Fruit fly (Drosophila melanogaster) whole organism, embryonic: ENCODE measurements around the gene CG10702.
A peak's percentile ranks its signal among the peaks of the same experiment; 100 is the strongest.

ENCODE experiments used
- Asciz ChIP-seq: fragments of 200-800 bp; sonication (Bioruptor generic); optimal IDR thresholded peaks from 2 replicates; lab custom pipeline; 2017; ENCODE audit warnings: missing biosample characterization, mild to moderate bottlenecking, missing genetic modification characterization, missing genetic modification reagents
- B-H2 ChIP-seq: fragments of 200-800 bp; sonication (Bioruptor generic); optimal IDR thresholded peaks from 2 replicates; lab custom pipeline; 2018; ENCODE audit warnings: missing biosample characterization, mild to moderate bottlenecking, missing genetic modification characterization
- CG10274 ChIP-seq: fragments of 200-800 bp; sonication (Bioruptor generic); optimal IDR thresholded peaks from 3 replicates; lab custom pipeline; 2017; ENCODE audit warnings: missing biosample characterization, mild to moderate bottlenecking, missing genetic modification characterization
- CG10979 ChIP-seq: fragments of 200-800 bp; sonication (Bioruptor generic); optimal IDR thresholded peaks from 2 replicates; lab custom pipeline; 2018; ENCODE audit warnings: missing biosample characterization, mild to moderate bottlenecking, missing genetic modification characterization, moderate library complexity
- CG11247 ChIP-seq: fragments of 200-800 bp; sonication (Bioruptor generic); IDR thresholded peaks from 2 replicates; pipeline ENCODE4 v1.3.6; 2022; ENCODE audit warnings: missing biosample characterization, missing genetic modification characterization
- CG12942 ChIP-seq: fragments of 200-800 bp; sonication (Bioruptor generic); optimal IDR thresholded peaks from 3 replicates; lab custom pipeline; 2016; ENCODE audit warnings: missing biosample characterization, missing genetic modification characterization
- CG2116 ChIP-seq: fragments of 200-800 bp; sonication (Bioruptor generic); optimal IDR thresholded peaks from 3 replicates; lab custom pipeline; 2018; ENCODE audit warnings: missing biosample characterization, mild to moderate bottlenecking, missing genetic modification characterization
- CG2712 ChIP-seq: fragments of 200-800 bp; optimal IDR thresholded peaks from 3 replicates; lab custom pipeline; 2019; ENCODE audit warnings: missing biosample characterization, mild to moderate bottlenecking, missing genetic modification characterization, moderate library complexity
- CG30020 ChIP-seq: fragments of 200-800 bp; optimal IDR thresholded peaks from 2 replicates; lab custom pipeline; 2019; ENCODE audit warnings: missing biosample characterization, mild to moderate bottlenecking, missing genetic modification characterization, moderate library complexity
- CG30431 ChIP-seq: fragments of 200-800 bp; sonication (Bioruptor generic); optimal IDR thresholded peaks from 2 replicates; lab custom pipeline; 2017; ENCODE audit warnings: missing biosample characterization, missing genetic modification characterization
- CG32532 ChIP-seq: fragments of 200-800 bp; sonication (Bioruptor generic); IDR thresholded peaks from 2 replicates; pipeline ENCODE4 v1.3.6; 2022; ENCODE audit warnings: missing biosample characterization, missing genetic modification characterization
- CG6175 ChIP-seq: fragments of 200-800 bp; sonication (Bioruptor generic); IDR thresholded peaks from 3 replicates; pipeline ENCODE4 v1.3.6; 2022; ENCODE audit warnings: missing biosample characterization, missing genetic modification characterization
- CG6272 ChIP-seq: fragments of 200-800 bp; sonication (Bioruptor generic); IDR thresholded peaks from 2 replicates; pipeline ENCODE4 v1.3.6; 2022; ENCODE audit warnings: missing biosample characterization, missing genetic modification characterization
- CG7928 ChIP-seq: fragments of 200-800 bp; sonication (Bioruptor generic); optimal IDR thresholded peaks from 2 replicates; lab custom pipeline; 2017; ENCODE audit warnings: missing biosample characterization, mild to moderate bottlenecking, missing genetic modification characterization
- CG9797 ChIP-seq: fragments of 200-800 bp; sonication (Bioruptor generic); optimal IDR thresholded peaks from 3 replicates; lab custom pipeline; 2018; ENCODE audit warnings: missing biosample characterization, mild to moderate bottlenecking, missing genetic modification characterization
- Dip2 ChIP-seq: fragments of 200-800 bp; sonication (Bioruptor generic); IDR thresholded peaks from 2 replicates; pipeline ENCODE4 v1.3.6; 2022; ENCODE audit warnings: missing biosample characterization, missing genetic modification characterization
- Dll ChIP-seq: fragments of 200-800 bp; sonication (Bioruptor generic); IDR thresholded peaks from 4 replicates; pipeline ENCODE4 v1.3.6; 2022; ENCODE audit warnings: missing biosample characterization, missing genetic modification characterization; ENCODE audit not compliant: partially characterized antibody
- E2f1 ChIP-seq: fragments of 200-800 bp; sonication (Bioruptor generic); IDR thresholded peaks from 2 replicates; pipeline ENCODE4 v1.3.6; 2022; ENCODE audit warnings: missing biosample characterization, missing genetic modification characterization
- Eip74EF ChIP-seq, 2 experiments: fragments of 200-800 bp in 1 of 2; fragments of >200 bp in 1 of 2; sonication (Bioruptor generic) in 1 of 2; optimal IDR thresholded peaks; 2 replicates each; lab custom pipeline; 2017 to 2019; ENCODE audit warnings: missing biosample characterization in 2 of 2, missing genetic modification characterization in 2 of 2, mild to moderate bottlenecking in 1 of 2, moderate library complexity in 1 of 2
- Fer3 ChIP-seq: fragments of 200-800 bp; sonication (Bioruptor generic); optimal IDR thresholded peaks from 2 replicates; lab custom pipeline; 2018; ENCODE audit warnings: missing biosample characterization, mild to moderate bottlenecking, missing genetic modification characterization, moderate library complexity
- HLH3B ChIP-seq: fragments of 200-800 bp; sonication (Bioruptor generic); IDR thresholded peaks from 2 replicates; pipeline ENCODE4 v1.3.6; 2022; ENCODE audit warnings: missing biosample characterization, missing genetic modification characterization
- HLH54F ChIP-seq: fragments of 200-800 bp; sonication (Bioruptor generic); optimal IDR thresholded peaks from 3 replicates; lab custom pipeline; 2016; ENCODE audit warnings: missing biosample characterization, missing genetic modification characterization
- Hr39 ChIP-seq: fragments of >200 bp; optimal IDR thresholded peaks from 2 replicates; lab custom pipeline; 2017
- Max ChIP-seq: fragments of 200-800 bp; sonication (Bioruptor generic); optimal IDR thresholded peaks from 2 replicates; lab custom pipeline; 2016; ENCODE audit warnings: missing biosample characterization, mild to moderate bottlenecking, missing genetic modification characterization
- Mes4 ChIP-seq: fragments of 200-800 bp; sonication (Bioruptor generic); optimal IDR thresholded peaks from 2 replicates; lab custom pipeline; 2016; ENCODE audit warnings: missing biosample characterization, missing genetic modification characterization
- Neu2 ChIP-seq: fragments of 200-800 bp; sonication (Bioruptor generic); optimal IDR thresholded peaks from 3 replicates; lab custom pipeline; 2016; ENCODE audit warnings: missing biosample characterization, missing genetic modification characterization, borderline replicate concordance
- Sin3A ChIP-seq: fragments of >200 bp; optimal IDR thresholded peaks from 2 replicates; lab custom pipeline; 2018
- Sox100B ChIP-seq: fragments of 200-800 bp; sonication (Bioruptor generic); optimal IDR thresholded peaks from 3 replicates; lab custom pipeline; 2018; ENCODE audit warnings: missing biosample characterization, mild to moderate bottlenecking, missing genetic modification characterization
- abd-A ChIP-seq: fragments of 200-800 bp; sonication (Bioruptor generic); optimal IDR thresholded peaks from 3 replicates; lab custom pipeline; 2019; ENCODE audit warnings: missing biosample characterization, mild to moderate bottlenecking, missing genetic modification characterization, moderate library complexity
- aop ChIP-seq: fragments of 200-800 bp; sonication (Bioruptor generic); IDR thresholded peaks from 2 replicates; pipeline ENCODE4 v1.3.6; 2022; ENCODE audit warnings: missing biosample characterization, missing genetic modification characterization
- ash1 ChIP-seq: fragments of 200-800 bp; sonication (Bioruptor generic); optimal IDR thresholded peaks from 2 replicates; lab custom pipeline; 2018; ENCODE audit warnings: missing biosample characterization, mild to moderate bottlenecking, missing genetic modification characterization
- cad ChIP-seq: fragments of >200 bp; optimal IDR thresholded peaks from 2 replicates; lab custom pipeline; 2017; ENCODE audit warnings: missing biosample characterization, missing genetic modification characterization
- cas ChIP-seq: fragments of 200-800 bp; sonication (Bioruptor generic); IDR thresholded peaks from 2 replicates; pipeline ENCODE4 v1.3.6; 2022; ENCODE audit warnings: missing biosample characterization, missing genetic modification characterization
- cato ChIP-seq: fragments of 200-800 bp; sonication (Bioruptor generic); optimal IDR thresholded peaks from 2 replicates; lab custom pipeline; 2016; ENCODE audit warnings: missing biosample characterization, missing genetic modification characterization, borderline replicate concordance
- corto ChIP-seq: fragments of 200-800 bp; sonication (Bioruptor generic); optimal IDR thresholded peaks from 2 replicates; lab custom pipeline; 2016; ENCODE audit warnings: missing biosample characterization, mild to moderate bottlenecking, missing genetic modification characterization, moderate library complexity
- dan ChIP-seq: fragments of 200-800 bp; sonication (Bioruptor generic); IDR thresholded peaks from 2 replicates; pipeline ENCODE4 v1.3.6; 2022; ENCODE audit warnings: missing biosample characterization, missing genetic modification characterization
- dpn ChIP-seq, 2 experiments: fragments of 200-800 bp; sonication (Bioruptor generic); optimal IDR thresholded peaks; 3 replicates each; lab custom pipeline; 2016; ENCODE audit warnings: missing biosample characterization in 2 of 2, missing genetic modification characterization in 2 of 2
- ewg ChIP-seq: fragments of 200-800 bp; sonication (Bioruptor generic); optimal IDR thresholded peaks from 3 replicates; lab custom pipeline; 2017; ENCODE audit warnings: mild to moderate bottlenecking, missing biosample characterization, missing genetic modification reagents, missing genetic modification characterization
- gfzf ChIP-seq: fragments of 200-800 bp; sonication (Bioruptor generic); optimal IDR thresholded peaks from 2 replicates; lab custom pipeline; 2016; ENCODE audit warnings: missing biosample characterization, mild to moderate bottlenecking, missing genetic modification characterization, moderate library complexity
- knrl ChIP-seq: fragments of 200-800 bp; sonication (Bioruptor generic); IDR thresholded peaks from 3 replicates; pipeline ENCODE4 v1.3.6; 2022; ENCODE audit warnings: missing biosample characterization, missing genetic modification characterization; ENCODE audit not compliant: partially characterized antibody
- luna ChIP-seq: fragments of 200-800 bp; sonication (Bioruptor generic); optimal IDR thresholded peaks from 2 replicates; lab custom pipeline; 2016; ENCODE audit warnings: missing biosample characterization, missing genetic modification characterization
- odd ChIP-seq: fragments of 200-800 bp; sonication (Bioruptor generic); optimal IDR thresholded peaks from 2 replicates; lab custom pipeline; 2017; ENCODE audit warnings: missing biosample characterization, mild to moderate bottlenecking, missing genetic modification characterization
- pho ChIP-seq: fragments of 200-800 bp; sonication (Bioruptor generic); optimal IDR thresholded peaks from 2 replicates; lab custom pipeline; 2016; ENCODE audit warnings: missing biosample characterization, missing genetic modification characterization
- pnt ChIP-seq: fragments of 200-800 bp; sonication (Bioruptor generic); optimal IDR thresholded peaks from 3 replicates; lab custom pipeline; 2016; ENCODE audit warnings: missing biosample characterization, missing genetic modification characterization
- seq ChIP-seq: fragments of 200-800 bp; sonication (Bioruptor generic); IDR thresholded peaks from 2 replicates; pipeline ENCODE4 v1.3.6; 2022; ENCODE audit warnings: missing biosample characterization, missing genetic modification characterization
- sob ChIP-seq: fragments of 200-800 bp; sonication (Bioruptor generic); IDR thresholded peaks from 2 replicates; pipeline ENCODE4 v1.3.6; 2022; ENCODE audit warnings: missing biosample characterization, missing genetic modification characterization
- tin ChIP-seq: fragments of 200-800 bp; sonication (Bioruptor generic); optimal IDR thresholded peaks from 3 replicates; lab custom pipeline; 2016; ENCODE audit warnings: missing biosample characterization, missing genetic modification characterization
- trh ChIP-seq: fragments of 200-800 bp; sonication (Bioruptor generic); optimal IDR thresholded peaks from 2 replicates; lab custom pipeline; 2016; ENCODE audit warnings: missing biosample characterization, missing genetic modification characterization
- yki ChIP-seq: fragments of >200 bp; optimal IDR thresholded peaks from 3 replicates; lab custom pipeline; 2018
- zfh1 ChIP-seq: fragments of 200-800 bp; sonication (Bioruptor generic); IDR thresholded peaks from 3 replicates; pipeline ENCODE4 v1.3.6; 2022; ENCODE audit warnings: missing biosample characterization, missing genetic modification characterization

CG10702 gene

DNA sequence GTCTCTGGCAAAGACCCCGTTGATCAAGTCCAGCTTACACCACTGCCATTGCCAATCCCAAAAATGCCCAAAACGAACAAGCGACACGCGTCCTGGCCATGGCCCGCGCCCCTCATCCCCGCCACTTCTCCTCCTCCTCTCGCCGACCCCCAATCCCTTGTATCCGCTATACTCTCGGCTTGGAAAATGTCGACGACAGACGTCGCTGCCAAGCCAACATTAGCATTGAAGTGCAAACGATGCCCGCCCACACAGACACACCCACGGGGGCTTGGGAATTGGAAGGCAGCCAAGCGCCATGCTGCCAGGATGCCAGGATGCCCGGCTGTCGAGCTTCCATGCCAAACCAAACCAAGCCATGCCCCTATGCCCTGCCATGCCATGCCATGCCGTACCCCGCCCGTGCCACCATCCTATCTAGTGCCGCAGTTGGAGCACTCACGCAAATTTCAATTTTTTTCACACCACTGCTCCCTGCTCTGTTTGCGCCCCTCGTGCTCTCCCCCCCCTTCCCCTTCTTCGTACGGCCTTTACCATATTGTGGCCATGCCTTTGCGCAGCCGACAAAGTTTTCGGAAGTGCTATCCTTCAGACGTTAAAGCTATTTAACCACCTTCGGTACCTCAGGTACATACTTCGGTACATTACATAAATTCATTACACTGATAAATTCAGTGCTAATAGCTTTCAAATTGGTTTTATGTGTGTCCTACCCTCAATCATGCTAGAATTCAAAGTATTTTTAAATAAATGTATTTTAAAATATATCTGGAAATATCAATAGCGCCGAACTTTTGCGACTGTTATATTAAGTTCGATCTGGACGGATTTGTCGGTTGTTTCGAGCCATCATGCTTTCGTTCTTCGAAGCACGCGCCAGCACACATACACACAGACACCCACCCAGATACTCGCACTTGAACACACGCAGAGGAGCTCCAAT, 48.1 kb downstream of the CG10702 start (continued):
- TF ChIP-seq CG9797 (GFP tag; lab: Kevin White, UChicago) (no peak), ash1 (GFP tag; lab: Kevin White, UChicago) (no peak), pho (GFP tag; lab: Kevin White, UChicago) (peak; percentile 26), Hr39 (no peak), ewg (GFP tag; lab: Kevin White, UChicago) (peak; percentile 69), cato (GFP tag; lab: Kevin White, UChicago) (peak; percentile 40), luna (no peak), Sox100B (GFP tag; lab: Kevin White, UChicago) (peak; percentile 86), gfzf (no peak), CG7928 (GFP tag; lab: Kevin White, UChicago) (peak; percentile 26), CG30020 (tag; lab: Kevin White, UChicago) (peak; percentile 45), CG2116 (GFP tag; lab: Kevin White, UChicago) (peak; percentile 29), Mes4 (GFP tag; lab: Kevin White, UChicago) (peak; percentile 31), sob (GFP tag; lab: Robert Waterston, UW) (peak; percentile 78), Dll (GFP tag; lab: Robert Waterston, UW) (no peak), CG6272 (GFP tag; lab: Robert Waterston, UW) (no peak), CG6175 (GFP tag; lab: Robert Waterston, UW) (no peak), CG11247 (peak; percentile 66), Asciz (GFP tag; lab: Kevin White, UChicago) (peak; percentile 72), B-H2 (GFP tag; lab: Kevin White, UChicago) (peak; percentile 83), Fer3 (tag; lab: Kevin White, UChicago) (peak; percentile 68), knrl (no peak), corto (peak; percentile 56), odd (peak; percentile 81), Neu2 (no peak), CG10979 (tag; lab: Kevin White, UChicago) (peak; percentile 75), dpn (GFP tag; optimal IDR thresholded peaks at IDR 0.05; lab: Kevin White, UChicago) (peak; percentile 4 to 72), Eip74EF (GFP tag; optimal IDR thresholded peaks at IDR 0.05; lab: Kevin White, UChicago) (peak in 1 of 2 experiments; percentile 80), trh (GFP tag; lab: Kevin White, UChicago) (no peak), Dip2 (GFP tag; lab: Robert Waterston, UW) (no peak), E2f1 (peak; percentile 44; the same call in 1 of the 2 replicates), Sin3A (lab: Kevin White, UChicago) (no peak), pnt (GFP tag; lab: Kevin White, UChicago) (peak; percentile 5), cas (GFP tag; lab: Robert Waterston, UW) (no peak; the same call in 1 of the 2 replicates), cad (GFP tag; lab: Kevin White, UChicago) (no peak), HLH3B (GFP tag; lab: Robert Waterston, UW) (peak; percentile 58; the same call in 1 of the 2 replicates), Max (GFP tag; lab: Kevin White, UChicago) (peak; percentile 60), CG12942 (GFP tag; lab: Kevin White, UChicago) (peak; percentile 56), CG10274 (GFP tag; lab: Kevin White, UChicago) (peak; percentile 11), yki (lab: Kevin White, UChicago) (no peak), CG2712 (peak; percentile 82), dan (no peak), CG30431 (GFP tag; lab: Kevin White, UChicago) (peak; percentile 69), HLH54F (GFP tag; lab: Kevin White, UChicago) (peak; percentile 51), seq (GFP tag; lab: Robert Waterston, UW) (peak; percentile 77), abd-A (tag; lab: Kevin White, UChicago) (peak; percentile 94), zfh1 (GFP tag; lab: Robert Waterston, UW) (peak; percentile 88), aop (GFP tag; lab: Robert Waterston, UW) (no peak), CG32532 (GFP tag; lab: Robert Waterston, UW) (peak; percentile 52), tin (peak; percentile 62)
